Worm (Caenorhabditis elegans) whole organism, L1 larva: Measurements from ENCODE around the gene T22B2.1.

Experiments
- C04F5.9 ChIP-seq: sonication (generic microtip); optimal IDR thresholded peaks from 2 replicates; lab custom pipeline; 2016; ENCODE audit warnings: missing genetic modification characterization, missing compliant biosample characterization
- F16B12.6 ChIP-seq: fragments of 150-350 bp; optimal IDR thresholded peaks from 2 replicates; lab custom pipeline; 2014; ENCODE audit warnings: missing biosample characterization, missing genetic modification characterization
- aha-1 ChIP-seq: fragments of 150-350 bp; optimal IDR thresholded peaks from 2 replicates; lab custom pipeline; 2014; ENCODE audit warnings: missing biosample characterization, missing genetic modification characterization
- aly-2 ChIP-seq: fragments of 150-350 bp; optimal IDR thresholded peaks from 2 replicates; lab custom pipeline; 2014; ENCODE audit warnings: missing biosample characterization, missing genetic modification characterization
- ama-1 ChIP-seq: fragments of 150-350 bp; optimal IDR thresholded peaks from 2 replicates; lab custom pipeline; 2014
- blmp-1 ChIP-seq: fragments of 150-350 bp; optimal IDR thresholded peaks from 2 replicates; lab custom pipeline; 2014; ENCODE audit warnings: missing biosample characterization, missing genetic modification characterization
- ceh-8 ChIP-seq: fragments of 200-800 bp; sonication (Bioruptor generic); optimal IDR thresholded peaks from 2 replicates; lab custom pipeline; 2018; ENCODE audit warnings: mild to moderate bottlenecking, missing genetic modification characterization, moderate library complexity, missing compliant biosample characterization
- ceh-82 ChIP-seq, 3 experiments: fragments of 150-350 bp in 1 of 3; sonication (generic microtip) in 2 of 3; optimal IDR thresholded peaks; 2 replicates each; lab custom pipeline; 2014 to 2017; ENCODE audit warnings: missing biosample characterization in 3 of 3, missing genetic modification characterization in 3 of 3
- ceh-88 ChIP-seq: fragments of 200-800 bp; sonication (Bioruptor generic); IDR thresholded peaks from 2 replicates; pipeline ENCODE4 v1.3.6; 2022; ENCODE audit warnings: missing genetic modification characterization, missing compliant biosample characterization
- ceh-90 ChIP-seq: sonication (generic microtip); optimal IDR thresholded peaks from 2 replicates; lab custom pipeline; 2016; ENCODE audit warnings: missing genetic modification characterization, missing compliant biosample characterization
- ces-1 ChIP-seq: fragments of 150-350 bp; optimal IDR thresholded peaks from 2 replicates; lab custom pipeline; 2014; ENCODE audit warnings: missing biosample characterization, missing genetic modification reagents, missing genetic modification characterization
- efl-1 ChIP-seq, 4 experiments: fragments of 150-350 bp; optimal IDR thresholded peaks in 3 of 4; peaks in 1 of 4; 1 replicate in 1 of 4; 2 replicates in 3 of 4; lab custom pipeline; 2014; ENCODE audit warnings: missing biosample characterization in 2 of 4, missing genetic modification characterization in 2 of 4, missing genetic modification reagents in 2 of 4
- efl-3 ChIP-seq: fragments of 200-800 bp; sonication (Bioruptor generic); optimal IDR thresholded peaks from 2 replicates; lab custom pipeline; 2018; ENCODE audit warnings: mild to moderate bottlenecking, missing genetic modification characterization, missing compliant biosample characterization
- egl-13 ChIP-seq: sonication (generic microtip); optimal IDR thresholded peaks from 2 replicates; lab custom pipeline; 2016; ENCODE audit warnings: missing genotype, missing genetic modification reagents, missing genetic modification characterization, missing compliant biosample characterization
- elt-2 ChIP-seq: sonication (generic microtip); optimal IDR thresholded peaks from 2 replicates; lab custom pipeline; 2016; ENCODE audit warnings: missing genetic modification characterization, mild to moderate bottlenecking, inconsistent platforms, missing compliant biosample characterization, missing genetic modification reagents
- fkh-8 ChIP-seq: sonication (generic microtip); optimal IDR thresholded peaks from 2 replicates; lab custom pipeline; 2016; ENCODE audit warnings: mild to moderate bottlenecking, missing genetic modification characterization, missing compliant biosample characterization
- fos-1 ChIP-seq: fragments of 150-350 bp; optimal IDR thresholded peaks from 2 replicates; lab custom pipeline; 2014; ENCODE audit warnings: missing biosample characterization, missing genetic modification characterization
- grh-1 ChIP-seq: fragments of 200-800 bp; sonication (Bioruptor generic); IDR thresholded peaks from 2 replicates; pipeline ENCODE4 v1.3.6; 2022; ENCODE audit warnings: missing genetic modification reagents, missing genetic modification characterization, missing compliant biosample characterization
- hlh-4 ChIP-seq: sonication (generic microtip); optimal IDR thresholded peaks from 2 replicates; lab custom pipeline; 2016; ENCODE audit warnings: mild to moderate bottlenecking, missing genetic modification characterization, missing compliant biosample characterization
- isw-1 ChIP-seq: fragments of 200-800 bp; sonication (Bioruptor generic); IDR thresholded peaks from 2 replicates; pipeline ENCODE4 v1.3.6; 2022; ENCODE audit warnings: missing genetic modification characterization, missing compliant biosample characterization
- jun-1 ChIP-seq: fragments of 150-350 bp; optimal IDR thresholded peaks from 2 replicates; lab custom pipeline; 2014; ENCODE audit warnings: missing biosample characterization, missing genetic modification reagents, missing genetic modification characterization
- lin-13 ChIP-seq: fragments of 150-350 bp; optimal IDR thresholded peaks from 2 replicates; lab custom pipeline; 2014; ENCODE audit warnings: missing biosample characterization, missing genetic modification reagents, missing genetic modification characterization
- lin-14 ChIP-seq: fragments of 200-800 bp; sonication (Bioruptor generic); optimal IDR thresholded peaks from 2 replicates; lab custom pipeline; 2018; ENCODE audit warnings: mild to moderate bottlenecking, missing genetic modification characterization, moderate library complexity, missing compliant biosample characterization
- lin-35 ChIP-seq, 2 experiments: fragments of 150-350 bp; optimal IDR thresholded peaks; 2 replicates each; lab custom pipeline; 2014; ENCODE audit warnings: missing biosample characterization in 2 of 2, missing genetic modification characterization in 2 of 2, missing genetic modification reagents in 2 of 2
- lin-39 ChIP-seq: fragments of 150-350 bp; optimal IDR thresholded peaks from 2 replicates; lab custom pipeline; 2014; ENCODE audit warnings: missing biosample characterization, missing genetic modification reagents, missing genetic modification characterization
- lir-3 ChIP-seq: sonication (generic microtip); optimal IDR thresholded peaks from 2 replicates; lab custom pipeline; 2016; ENCODE audit warnings: mild to moderate bottlenecking, missing genetic modification characterization, moderate library complexity, missing compliant biosample characterization; ENCODE audit not compliant: poor library complexity
- lsy-2 ChIP-seq, 2 experiments: fragments of 150-350 bp; optimal IDR thresholded peaks; 2 replicates each; lab custom pipeline; 2014; ENCODE audit warnings: missing biosample characterization in 2 of 2, missing genetic modification characterization in 2 of 2
- mdl-1 ChIP-seq, 2 experiments: fragments of 150-350 bp; optimal IDR thresholded peaks; 2 replicates each; lab custom pipeline; 2014 to 2017; ENCODE audit warnings: missing biosample characterization in 2 of 2, missing genetic modification characterization in 2 of 2, inconsistent platforms in 1 of 2
- mep-1 ChIP-seq: fragments of 150-350 bp; optimal IDR thresholded peaks from 2 replicates; lab custom pipeline; 2014; ENCODE audit warnings: missing biosample characterization, missing genetic modification characterization
- nhr-11 ChIP-seq: fragments of 150-350 bp; optimal IDR thresholded peaks from 2 replicates; lab custom pipeline; 2014; ENCODE audit warnings: missing biosample characterization, missing genetic modification characterization
- nhr-28 ChIP-seq: fragments of 150-350 bp; optimal IDR thresholded peaks from 2 replicates; lab custom pipeline; 2014; ENCODE audit warnings: missing biosample characterization, missing genetic modification characterization
- nhr-76 ChIP-seq: sonication (generic microtip); optimal IDR thresholded peaks from 2 replicates; lab custom pipeline; 2017; ENCODE audit warnings: missing biosample characterization, missing genetic modification characterization
- nhr-77 ChIP-seq: fragments of 150-350 bp; optimal IDR thresholded peaks from 2 replicates; lab custom pipeline; 2014; ENCODE audit warnings: missing biosample characterization, missing genetic modification characterization
- nhr-84 ChIP-seq: sonication (generic microtip); optimal IDR thresholded peaks from 2 replicates; lab custom pipeline; 2017; ENCODE audit warnings: missing biosample characterization, missing genetic modification characterization
- nhr-85 ChIP-seq: sonication (generic microtip); peaks from one replicate; lab custom pipeline; 2016; ENCODE audit warnings: missing genetic modification characterization, inconsistent platforms, missing compliant biosample characterization
- nhr-90 ChIP-seq: sonication (generic microtip); optimal IDR thresholded peaks from 2 replicates; lab custom pipeline; 2016; ENCODE audit warnings: mild to moderate bottlenecking, missing genetic modification characterization, missing compliant biosample characterization; ENCODE audit not compliant: poor library complexity
- pag-3 ChIP-seq: sonication (generic microtip); optimal IDR thresholded peaks from 2 replicates; lab custom pipeline; 2017; ENCODE audit warnings: missing genetic modification characterization, mild to moderate bottlenecking, missing compliant biosample characterization, antibody characterized with exemption, borderline replicate concordance; ENCODE audit not compliant: insufficient read depth
- pax-3 ChIP-seq: fragments of 200-800 bp; sonication (Bioruptor generic); optimal IDR thresholded peaks from 2 replicates; lab custom pipeline; 2018; ENCODE audit warnings: mild to moderate bottlenecking, missing genetic modification characterization, moderate library complexity, missing compliant biosample characterization
- pqm-1 ChIP-seq: sonication (generic microtip); optimal IDR thresholded peaks from 3 replicates; lab custom pipeline; 2017; ENCODE audit warnings: missing biosample characterization, missing genetic modification characterization
- snu-23 ChIP-seq: sonication (generic microtip); optimal IDR thresholded peaks from 2 replicates; lab custom pipeline; 2016; ENCODE audit warnings: missing genetic modification characterization, missing compliant biosample characterization
- sox-4 ChIP-seq: sonication (generic microtip); optimal IDR thresholded peaks from 2 replicates; lab custom pipeline; 2016; ENCODE audit warnings: missing genetic modification characterization, missing compliant biosample characterization
- sup-37 ChIP-seq: fragments of 200-800 bp; sonication (Bioruptor generic); optimal IDR thresholded peaks from 2 replicates; lab custom pipeline; 2018; ENCODE audit warnings: mild to moderate bottlenecking, missing genetic modification characterization, missing compliant biosample characterization
- tbx-2 ChIP-seq: sonication (generic microtip); optimal IDR thresholded peaks from 2 replicates; lab custom pipeline; 2016; ENCODE audit warnings: missing genetic modification characterization, missing compliant biosample characterization
- tlp-1 ChIP-seq: fragments of 150-350 bp; optimal IDR thresholded peaks from 2 replicates; lab custom pipeline; 2014; ENCODE audit warnings: missing biosample characterization, missing genetic modification characterization
- unc-130 ChIP-seq: fragments of 150-350 bp; optimal IDR thresholded peaks from 2 replicates; lab custom pipeline; 2017; ENCODE audit warnings: missing biosample characterization, missing genetic modification characterization, inconsistent platforms
- unc-62 ChIP-seq: fragments of 150-350 bp; optimal IDR thresholded peaks from 2 replicates; lab custom pipeline; 2014; ENCODE audit warnings: missing biosample characterization, missing genetic modification reagents, missing genetic modification characterization
- unc-98 ChIP-seq: fragments of 200-800 bp; sonication (Bioruptor generic); IDR thresholded peaks from 2 replicates; pipeline ENCODE4 v1.3.6; 2022; ENCODE audit warnings: missing genetic modification characterization, missing compliant biosample characterization
- vab-15 ChIP-seq: sonication (generic microtip); optimal IDR thresholded peaks from 2 replicates; lab custom pipeline; 2017; ENCODE audit warnings: missing genotype, mild to moderate bottlenecking, missing genetic modification characterization, missing compliant biosample characterization
- zag-1 ChIP-seq: fragments of 150-350 bp; optimal IDR thresholded peaks from 2 replicates; lab custom pipeline; 2014; ENCODE audit warnings: missing biosample characterization, missing genetic modification characterization
- zip-4 ChIP-seq: fragments of 200-800 bp; sonication (Bioruptor generic); optimal IDR thresholded peaks from 2 replicates; lab custom pipeline; 2018; ENCODE audit warnings: mild to moderate bottlenecking, missing genetic modification characterization, moderate library complexity, missing compliant biosample characterization
- ztf-4 ChIP-seq: fragments of 150-350 bp; optimal IDR thresholded peaks from 2 replicates; lab custom pipeline; 2014; ENCODE audit warnings: missing biosample characterization, missing genetic modification characterization

T22B2.1 gene

DNA sequence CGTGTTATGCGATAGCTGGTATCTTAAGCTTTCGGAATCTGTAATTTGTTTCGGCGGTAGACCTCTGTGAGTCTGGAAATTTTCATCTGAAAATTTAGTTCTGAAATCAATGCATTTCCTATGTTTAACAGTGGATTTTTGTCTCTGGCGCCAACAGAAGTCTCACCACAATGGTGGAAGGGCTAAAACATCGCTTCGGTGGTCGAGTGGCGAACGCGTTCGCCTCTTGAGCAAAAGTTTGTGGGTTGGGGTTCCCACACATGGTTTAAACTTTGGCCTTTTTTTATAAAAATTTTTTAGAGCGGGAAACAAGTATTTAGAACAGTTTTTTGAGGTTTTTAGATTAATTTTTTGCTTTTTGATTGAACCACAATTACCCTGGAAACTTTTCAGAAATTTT is 23.9 kb downstream of the T22B2.1 start:
- TF ChIP-seq fkh-8 (tag; lab: Kevin White, UChicago) (no peak), grh-1 (GFP tag; lab: Robert Waterston, UW) (no peak), ama-1 (no peak), mep-1 (no peak), nhr-84 (no peak)

DNA sequence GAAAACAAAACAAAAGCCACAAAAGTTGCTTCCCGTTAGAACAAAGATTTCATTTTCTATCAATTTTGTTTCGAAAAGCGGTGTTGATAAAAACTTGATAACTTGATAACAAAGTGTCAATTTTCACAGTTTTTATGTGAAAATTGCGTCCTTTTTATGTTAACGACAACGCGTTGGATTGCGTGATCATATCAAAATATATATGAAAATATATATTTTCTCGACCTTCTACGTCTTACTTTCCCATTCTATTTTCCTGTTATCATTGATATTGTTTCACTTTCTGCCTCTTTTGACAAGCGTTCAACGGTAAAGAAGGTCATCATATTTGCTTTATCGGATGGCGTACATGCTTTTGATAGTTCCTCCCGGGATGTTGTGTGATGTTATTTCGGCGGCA is 26.9 kb downstream of the T22B2.1 start:
- no peak for TF ChIP-seq zag-1 (tag; lab: Kevin White, UChicago)
- TF ChIP-seq lir-3 (tag; lab: Kevin White, UChicago): no peak
- no peak for TF ChIP-seq nhr-90 (tag; lab: Kevin White, UChicago)
- TF ChIP-seq elt-2 (tag; lab: Kevin White, UChicago): peak; percentile 56
- no peak for TF ChIP-seq mdl-1 (tag; optimal IDR thresholded peaks at IDR 0.05; lab: Kevin White, UChicago)
- no peak for TF ChIP-seq nhr-77 (tag; lab: Kevin White, UChicago)
- TF ChIP-seq nhr-11 (tag; lab: Kevin White, UChicago): no peak
- no peak for TF ChIP-seq ceh-8 (GFP tag; lab: Kevin White, UChicago)
- no peak for TF ChIP-seq efl-1 (optimal IDR thresholded peaks at IDR 0.05; lab: Kevin White, UChicago)
- no peak for TF ChIP-seq efl-1 (GFP tag; optimal IDR thresholded peaks at IDR 0.05 in 1 of 2; lab: Kevin White, UChicago)
- TF ChIP-seq egl-13 (tag; lab: Kevin White, UChicago): no peak
- TF ChIP-seq nhr-76 (tag; lab: Kevin White, UChicago): no peak
- no peak for TF ChIP-seq unc-98 (GFP tag; lab: Robert Waterston, UW)
- no peak for TF ChIP-seq unc-130 (tag; lab: Kevin White, UChicago)
- TF ChIP-seq lin-35 (GFP tag; optimal IDR thresholded peaks at IDR 0.05; lab: Kevin White, UChicago): no peak
- TF ChIP-seq sox-4 (tag; lab: Kevin White, UChicago): no peak
- no peak for TF ChIP-seq aly-2 (tag; lab: Kevin White, UChicago)
- no peak for TF ChIP-seq nhr-28 (tag; lab: Kevin White, UChicago)
- no peak for TF ChIP-seq ceh-82 (tag; optimal IDR thresholded peaks at IDR 0.05; lab: Kevin White, UChicago)
- peak; percentile 74 for TF ChIP-seq blmp-1
- TF ChIP-seq F16B12.6: no peak
- peak; percentile 34 for TF ChIP-seq lin-14 (GFP tag; lab: Kevin White, UChicago)
- no peak for TF ChIP-seq efl-3
- no peak for TF ChIP-seq vab-15 (tag; lab: Kevin White, UChicago)
- TF ChIP-seq fos-1 (tag; lab: Kevin White, UChicago): no peak
- TF ChIP-seq lin-13 (GFP tag; lab: Kevin White, UChicago): no peak
- no peak for TF ChIP-seq grh-1 (GFP tag; lab: Robert Waterston, UW)
- TF ChIP-seq C04F5.9: no peak
- TF ChIP-seq lsy-2 (tag; optimal IDR thresholded peaks at IDR 0.05; lab: Kevin White, UChicago): no peak
- TF ChIP-seq lin-39 (tag; lab: Kevin White, UChicago): no peak
- no peak for TF ChIP-seq nhr-85 (tag; lab: Kevin White, UChicago)
- no peak for TF ChIP-seq hlh-4
- TF ChIP-seq sup-37 (GFP tag; lab: Kevin White, UChicago): no peak
- peak; percentile 17 for TF ChIP-seq tlp-1
- TF ChIP-seq pag-3 (tag; lab: Kevin White, UChicago): no peak
- no peak for TF ChIP-seq aha-1 (tag; lab: Kevin White, UChicago)
- TF ChIP-seq, all 84 proteins: peak for 4

DNA sequence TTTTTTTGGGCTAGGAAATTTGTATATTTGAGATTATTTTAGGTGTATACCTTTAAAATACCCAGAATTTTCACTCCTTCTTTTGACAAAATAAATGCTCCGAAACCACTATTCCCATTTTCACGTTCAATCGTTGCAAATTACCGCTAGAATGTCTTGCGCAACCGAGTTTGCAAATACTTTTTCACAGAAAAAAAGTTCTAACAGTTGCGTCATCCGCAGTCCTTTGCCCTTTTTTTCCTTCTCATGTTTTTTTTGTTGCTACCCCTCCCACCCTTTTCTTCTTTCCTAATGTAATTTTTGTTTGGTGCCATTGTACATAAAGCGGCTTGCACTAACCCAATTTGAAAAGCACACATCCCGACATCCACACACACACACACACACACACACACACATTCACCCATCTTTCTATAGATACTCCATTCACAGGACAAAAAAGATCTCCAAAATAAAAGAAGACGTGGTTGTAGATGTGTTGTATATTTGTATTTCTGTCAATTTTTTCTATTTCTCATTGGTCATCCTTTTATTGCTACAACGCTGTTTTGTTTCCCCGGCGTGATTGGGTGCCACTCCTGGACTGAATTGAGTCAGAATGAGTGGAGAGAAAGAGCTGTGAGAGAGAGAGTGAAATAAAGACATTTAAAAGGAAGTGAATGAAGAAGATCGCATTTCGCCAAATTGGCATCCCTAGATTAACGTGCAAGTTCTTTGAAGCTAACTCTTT is 31.8 kb downstream of the T22B2.1 start:
- TF ChIP-seq fkh-8 (tag; lab: Kevin White, UChicago) (no peak), zip-4 (no peak), tbx-2 (tag; lab: Kevin White, UChicago) (peak; percentile 5), zag-1 (tag; lab: Kevin White, UChicago) (peak; percentile 30), ces-1 (peak; percentile 90), ztf-4 (tag; lab: Kevin White, UChicago) (no peak), ceh-90 (no peak), jun-1 (tag; lab: Kevin White, UChicago) (no peak), pax-3 (tag; lab: Kevin White, UChicago) (no peak), unc-62 (GFP tag; lab: Kevin White, UChicago) (no peak), isw-1 (no peak), ceh-88 (GFP tag; lab: Robert Waterston, UW) (no peak), hlh-4 (no peak), pqm-1 (tag; lab: Kevin White, UChicago) (no peak), snu-23 (peak; percentile 9)
